Worm (Caenorhabditis elegans) whole organism, mixed stage, embryonic: ENCODE measurements around the gene R53.8.

Experiments
- M03D4.4 ChIP-seq: sonication (generic microtip); optimal IDR thresholded peaks from 2 replicates; lab custom pipeline; 2017; ENCODE audit warnings: mild to moderate bottlenecking, missing genetic modification characterization, missing compliant biosample characterization
- ceh-39 ChIP-seq: fragments of 150-350 bp; optimal IDR thresholded peaks from 2 replicates; lab custom pipeline; 2014; ENCODE audit warnings: missing biosample characterization, missing genetic modification characterization
- ces-1 ChIP-seq: fragments of 150-350 bp; optimal IDR thresholded peaks from 2 replicates; lab custom pipeline; 2014; ENCODE audit warnings: missing biosample characterization, missing genetic modification reagents, missing genetic modification characterization
- cnd-1 ChIP-seq: fragments of 200-800 bp; sonication (Bioruptor generic); optimal IDR thresholded peaks from 2 replicates; lab custom pipeline; 2018; ENCODE audit warnings: mild to moderate bottlenecking, missing genetic modification characterization, missing compliant biosample characterization
- elt-3 ChIP-seq: fragments of 150-350 bp; optimal IDR thresholded peaks from 2 replicates; lab custom pipeline; 2014; ENCODE audit warnings: missing biosample characterization, missing genetic modification characterization
- lsy-2 ChIP-seq: fragments of 150-350 bp; optimal IDR thresholded peaks from 2 replicates; lab custom pipeline; 2014; ENCODE audit warnings: missing biosample characterization, missing genetic modification characterization
- nhr-12 ChIP-seq: fragments of 150-350 bp; optimal IDR thresholded peaks from 2 replicates; lab custom pipeline; 2014; ENCODE audit warnings: missing biosample characterization, missing genetic modification characterization
- nhr-237 ChIP-seq: fragments of 150-350 bp; optimal IDR thresholded peaks from 2 replicates; lab custom pipeline; 2014; ENCODE audit warnings: missing biosample characterization, missing genetic modification characterization
- nhr-76 ChIP-seq: sonication (generic microtip); optimal IDR thresholded peaks from 2 replicates; lab custom pipeline; 2017; ENCODE audit warnings: missing biosample characterization, missing genetic modification characterization
- pha-4 ChIP-seq: fragments of 150-350 bp; optimal IDR thresholded peaks from 2 replicates; lab custom pipeline; 2018; ENCODE audit warnings: missing biosample characterization, missing genetic modification reagents, missing genetic modification characterization
- sptf-1 ChIP-seq: sonication (generic microtip); optimal IDR thresholded peaks from 2 replicates; lab custom pipeline; 2017; ENCODE audit warnings: mild to moderate bottlenecking, missing genetic modification characterization, moderate library complexity, missing compliant biosample characterization
- unc-120 ChIP-seq: sonication (generic microtip); optimal IDR thresholded peaks from 2 replicates; lab custom pipeline; 2017; ENCODE audit warnings: missing genetic modification characterization, missing compliant biosample characterization; ENCODE audit not compliant: poor library complexity, severe bottlenecking
- unc-39 ChIP-seq: fragments of 150-350 bp; optimal IDR thresholded peaks from 2 replicates; lab custom pipeline; 2014; ENCODE audit warnings: missing biosample characterization, missing genetic modification characterization
- unc-62 ChIP-seq: fragments of 150-350 bp; optimal IDR thresholded peaks from 2 replicates; lab custom pipeline; 2014; ENCODE audit warnings: missing biosample characterization, missing genetic modification reagents, missing genetic modification characterization

- TF ChIP-seq ceh-39 (tag; lab: Kevin White, UChicago) (no peak), unc-120 (tag; lab: Kevin White, UChicago) (no peak), M03D4.4 (tag; lab: Kevin White, UChicago) (no peak), lsy-2 (tag; lab: Kevin White, UChicago) (no peak), elt-3 (tag; lab: Kevin White, UChicago) (no peak), pha-4 (tag; lab: Kevin White, UChicago) (no peak), nhr-76 (tag; lab: Kevin White, UChicago) (no peak), nhr-12 (tag; lab: Kevin White, UChicago) (no peak), ces-1 (no peak), unc-39 (no peak), unc-62 (GFP tag; lab: Kevin White, UChicago) (no peak), sptf-1 (no peak), nhr-237 (no peak), cnd-1 (tag; lab: Kevin White, UChicago) (no peak)
These were observed 13.0 kb downstream of the R53.8 start for ce11 chrII:9989533-9989932.
